Worm (Caenorhabditis elegans) whole organism, L3 larva: ENCODE results near the gene B0304.2.

ENCODE experiments used
- R02D3.7 ChIP-seq: fragments of 150-350 bp; optimal IDR thresholded peaks from 2 replicates; lab custom pipeline; 2014; ENCODE audit warnings: missing biosample characterization, missing genetic modification characterization
- ZK546.5 ChIP-seq: sonication (generic microtip); optimal IDR thresholded peaks from 2 replicates; lab custom pipeline; 2017; ENCODE audit warnings: missing biosample characterization, missing genetic modification characterization
- ama-1 ChIP-seq: fragments of 150-350 bp; optimal IDR thresholded peaks from 2 replicates; lab custom pipeline; 2018
- ceh-28 ChIP-seq: fragments of 150-350 bp; optimal IDR thresholded peaks from 2 replicates; lab custom pipeline; 2014; ENCODE audit warnings: missing biosample characterization, missing genetic modification reagents, missing genetic modification characterization
- ceh-9 ChIP-seq: sonication (generic microtip); optimal IDR thresholded peaks from 2 replicates; lab custom pipeline; 2018; ENCODE audit warnings: missing biosample characterization, missing genetic modification characterization
- daf-12 ChIP-seq: fragments of 150-350 bp; optimal IDR thresholded peaks from 2 replicates; lab custom pipeline; 2014; ENCODE audit warnings: missing biosample characterization, missing genetic modification reagents, missing genetic modification characterization
- egl-5 ChIP-seq: fragments of 150-350 bp; optimal IDR thresholded peaks from 2 replicates; lab custom pipeline; 2017; ENCODE audit warnings: missing biosample characterization, missing genetic modification reagents, missing genetic modification characterization, inconsistent platforms
- elt-2 ChIP-seq: sonication (generic microtip); optimal IDR thresholded peaks from 2 replicates; lab custom pipeline; 2016; ENCODE audit warnings: missing genetic modification reagents, mild to moderate bottlenecking, missing genetic modification characterization, missing compliant biosample characterization
- elt-3 ChIP-seq, 3 experiments: fragments of 150-350 bp in 1 of 3; sonication (generic microtip) in 2 of 3; optimal IDR thresholded peaks; 2 replicates in 2 of 3; 4 replicates in 1 of 3; lab custom pipeline; 2014 to 2017; ENCODE audit warnings: missing biosample characterization in 3 of 3, missing genetic modification characterization in 3 of 3
- fkh-10 ChIP-seq: sonication (generic microtip); optimal IDR thresholded peaks from 2 replicates; lab custom pipeline; 2017; ENCODE audit warnings: missing biosample characterization, missing genetic modification reagents, missing genetic modification characterization
- fkh-2 ChIP-seq: fragments of 150-350 bp; optimal IDR thresholded peaks from 2 replicates; lab custom pipeline; 2014; ENCODE audit warnings: missing biosample characterization, missing genetic modification reagents, missing genetic modification characterization
- fos-1 ChIP-seq: fragments of 150-350 bp; optimal IDR thresholded peaks from 2 replicates; lab custom pipeline; 2014; ENCODE audit warnings: missing biosample characterization, missing genetic modification characterization
- hmg-11 ChIP-seq: sonication (generic microtip); optimal IDR thresholded peaks from 2 replicates; lab custom pipeline; 2016; ENCODE audit warnings: missing genetic modification characterization, missing compliant biosample characterization
- jun-1 ChIP-seq: fragments of 150-350 bp; optimal IDR thresholded peaks from 2 replicates; lab custom pipeline; 2014; ENCODE audit warnings: missing biosample characterization, missing genetic modification reagents, missing genetic modification characterization
- lin-15B ChIP-seq: fragments of 150-350 bp; optimal IDR thresholded peaks from 2 replicates; lab custom pipeline; 2014; ENCODE audit warnings: missing biosample characterization, missing genetic modification characterization
- lin-39 ChIP-seq: fragments of 150-350 bp; optimal IDR thresholded peaks from 2 replicates; lab custom pipeline; 2018; ENCODE audit warnings: missing biosample characterization, missing genetic modification reagents, missing genetic modification characterization
- lsy-12 ChIP-seq: sonication (generic microtip); optimal IDR thresholded peaks from 2 replicates; lab custom pipeline; 2016; ENCODE audit warnings: mild to moderate bottlenecking, missing genetic modification characterization, missing compliant biosample characterization
- mdl-1 ChIP-seq: fragments of 150-350 bp; optimal IDR thresholded peaks from 2 replicates; lab custom pipeline; 2014; ENCODE audit warnings: missing biosample characterization, missing genetic modification characterization
- nfya-1 ChIP-seq: sonication (generic microtip); optimal IDR thresholded peaks from 2 replicates; lab custom pipeline; 2017; ENCODE audit warnings: missing genetic modification characterization, mild to moderate bottlenecking, missing compliant biosample characterization, antibody characterized with exemption, moderate library complexity; ENCODE audit not compliant: insufficient read depth
- nhr-11 ChIP-seq: fragments of 150-350 bp; optimal IDR thresholded peaks from 2 replicates; lab custom pipeline; 2014; ENCODE audit warnings: missing biosample characterization, missing genetic modification characterization
- nhr-23 ChIP-seq: fragments of 150-350 bp; optimal IDR thresholded peaks from 2 replicates; lab custom pipeline; 2014; ENCODE audit warnings: missing biosample characterization, missing genetic modification reagents, missing genetic modification characterization
- nhr-237 ChIP-seq: fragments of 150-350 bp; optimal IDR thresholded peaks from 2 replicates; lab custom pipeline; 2014; ENCODE audit warnings: missing biosample characterization, missing genetic modification characterization
- nhr-25 ChIP-seq: sonication (generic microtip); optimal IDR thresholded peaks from 2 replicates; lab custom pipeline; 2017; ENCODE audit warnings: missing biosample characterization, missing genetic modification characterization
- nhr-28 ChIP-seq: fragments of 150-350 bp; optimal IDR thresholded peaks from 2 replicates; lab custom pipeline; 2014; ENCODE audit warnings: missing biosample characterization, missing genetic modification characterization
- nhr-43 ChIP-seq: sonication (generic microtip); optimal IDR thresholded peaks from 2 replicates; lab custom pipeline; 2016; ENCODE audit warnings: mild to moderate bottlenecking, missing genetic modification characterization, missing compliant biosample characterization; ENCODE audit not compliant: poor library complexity, severe bottlenecking
- nhr-76 ChIP-seq: fragments of 150-350 bp; sonication (generic microtip); optimal IDR thresholded peaks from 5 replicates; lab custom pipeline; 2014; ENCODE audit warnings: missing biosample characterization, missing genetic modification characterization
- nhr-77 ChIP-seq: fragments of 150-350 bp; optimal IDR thresholded peaks from 2 replicates; lab custom pipeline; 2014; ENCODE audit warnings: missing biosample characterization, missing genetic modification characterization
- pha-4 ChIP-seq: fragments of 150-350 bp; optimal IDR thresholded peaks from 2 replicates; lab custom pipeline; 2014; ENCODE audit warnings: missing biosample characterization, missing genetic modification reagents, missing genetic modification characterization
- pqm-1 ChIP-seq: fragments of 150-350 bp; optimal IDR thresholded peaks from 2 replicates; lab custom pipeline; 2017; ENCODE audit warnings: missing biosample characterization, missing genetic modification characterization, inconsistent platforms
- sea-2 ChIP-seq: fragments of 150-350 bp; sonication (generic microtip); optimal IDR thresholded peaks from 4 replicates; lab custom pipeline; 2014; ENCODE audit warnings: missing biosample characterization, missing genetic modification reagents, missing genetic modification characterization
- snpc-4 ChIP-seq: fragments of 150-350 bp; optimal IDR thresholded peaks from 2 replicates; lab custom pipeline; 2014; ENCODE audit warnings: missing biosample characterization, missing genetic modification characterization
- tbx-2 ChIP-seq: sonication (generic microtip); optimal IDR thresholded peaks from 2 replicates; lab custom pipeline; 2016; ENCODE audit warnings: mild to moderate bottlenecking, missing genetic modification characterization, missing compliant biosample characterization
- unc-39 ChIP-seq: sonication (generic microtip); optimal IDR thresholded peaks from 4 replicates; lab custom pipeline; 2017; ENCODE audit warnings: missing biosample characterization, missing genetic modification characterization
- unc-62 ChIP-seq: fragments of 150-350 bp; sonication (generic microtip); optimal IDR thresholded peaks from 4 replicates; lab custom pipeline; 2014; ENCODE audit warnings: missing biosample characterization, missing genetic modification reagents, missing genetic modification characterization
- ztf-11 ChIP-seq: fragments of 150-350 bp; optimal IDR thresholded peaks from 2 replicates; lab custom pipeline; 2014; ENCODE audit warnings: missing biosample characterization, missing genetic modification characterization
- ztf-4 ChIP-seq: fragments of 150-350 bp; optimal IDR thresholded peaks from 2 replicates; lab custom pipeline; 2014; ENCODE audit warnings: missing biosample characterization, missing genetic modification characterization

B0304.2 gene

ce11 chrII:4490729-4491128, 32.7 kb upstream of the B0304.2 start, which contains the start of gene T05C1.5:
TSS of gene T05C1.5 (minus strand) at chrII:4490829.
- TF ChIP-seq nhr-77 (tag; lab: Kevin White, UChicago), result no peak
- TF ChIP-seq fkh-2 (tag; lab: Kevin White, UChicago), result no peak
- TF ChIP-seq ztf-11 (tag; lab: Kevin White, UChicago), result no peak
- TF ChIP-seq nhr-43 (tag; lab: Kevin White, UChicago), result no peak
- TF ChIP-seq lsy-12 (tag; lab: Kevin White, UChicago), result no peak
- no peak for TF ChIP-seq fkh-10 (GFP tag; lab: Kevin White, UChicago)
- TF ChIP-seq elt-3 (tag; optimal IDR thresholded peaks at IDR 0.05; lab: Kevin White, UChicago), result no peak
- no peak for TF ChIP-seq ztf-4 (tag; lab: Kevin White, UChicago)
- TF ChIP-seq snpc-4 (tag; lab: Kevin White, UChicago), result no peak
- TF ChIP-seq ceh-28 (tag; lab: Kevin White, UChicago), result no peak
- TF ChIP-seq nhr-11 (tag; lab: Kevin White, UChicago), result no peak
- no peak for TF ChIP-seq tbx-2 (tag; lab: Kevin White, UChicago)
- no peak for TF ChIP-seq nhr-237 (tag; lab: Kevin White, UChicago)

ce11 chrII:4494532-4494931, 28.9 kb upstream of the B0304.2 start:
- TF ChIP-seq unc-39 (tag; lab: Kevin White, UChicago), result no peak
- TF ChIP-seq ceh-9, result no peak
- peak; percentile 19 for TF ChIP-seq nfya-1 (tag; lab: Kevin White, UChicago)
- TF ChIP-seq lin-39, result peak; percentile 31

ce11 chrII:4495844-4496243, 27.6 kb upstream of the B0304.2 start:
- TF ChIP-seq daf-12 (tag; lab: Kevin White, UChicago) (no peak), fos-1 (no peak), elt-2 (peak; percentile 59), mdl-1 (tag; lab: Kevin White, UChicago) (no peak)

- TF ChIP-seq lin-15B (tag; lab: Kevin White, UChicago) (no peak), ama-1 (lab: Kevin White, UChicago) (no peak), nhr-43 (tag; lab: Kevin White, UChicago) (no peak), unc-62 (GFP tag; lab: Kevin White, UChicago) (no peak), nhr-23 (tag; lab: Kevin White, UChicago) (no peak), daf-12 (tag; lab: Kevin White, UChicago) (no peak), fkh-2 (tag; lab: Kevin White, UChicago) (no peak), hmg-11 (tag; lab: Kevin White, UChicago) (no peak), nhr-25 (tag; lab: Kevin White, UChicago) (no peak), pqm-1 (tag; lab: Kevin White, UChicago) (no peak)
These were observed 18.3 kb upstream of the B0304.2 start, which contains the start of gene camt-1 for ce11 chrII:4505097-4505626. TSS of gene camt-1 (minus strand) at chrII:4505147.

ce11 chrII:4506552-4507291, 16.7 kb upstream of the B0304.2 start:
- peak; percentile 22 for TF ChIP-seq nhr-11 (tag; lab: Kevin White, UChicago)
- TF ChIP-seq hmg-11 (tag; lab: Kevin White, UChicago), result peak; percentile 86
- no peak for TF ChIP-seq ztf-11 (tag; lab: Kevin White, UChicago)
- no peak for TF ChIP-seq fkh-2 (tag; lab: Kevin White, UChicago)
- peak; percentile 93 for TF ChIP-seq nfya-1 (tag; lab: Kevin White, UChicago)
- TF ChIP-seq jun-1, result peak; percentile 28
- TF ChIP-seq unc-39 (tag; lab: Kevin White, UChicago), result no peak
- peak; percentile 46 for TF ChIP-seq lin-39
- TF ChIP-seq R02D3.7 (tag; lab: Kevin White, UChicago), result no peak
- peak; percentile 34 for TF ChIP-seq snpc-4 (tag; lab: Kevin White, UChicago)
- no peak for TF ChIP-seq nhr-23 (tag; lab: Kevin White, UChicago)
- no peak for TF ChIP-seq sea-2 (GFP tag; lab: Kevin White, UChicago)
- no peak for TF ChIP-seq lsy-12 (tag; lab: Kevin White, UChicago)
- TF ChIP-seq ZK546.5 (tag; lab: Kevin White, UChicago), result no peak
- TF ChIP-seq ceh-28 (tag; lab: Kevin White, UChicago), result no peak
- no peak for TF ChIP-seq nhr-76 (tag; lab: Kevin White, UChicago)
- peak; percentile 40 for TF ChIP-seq pqm-1 (tag; lab: Kevin White, UChicago)
- TF ChIP-seq pha-4 (tag; lab: Kevin White, UChicago), result peak; percentile 77
- peak; percentile 39 for TF ChIP-seq fkh-10 (GFP tag; lab: Kevin White, UChicago)
- no peak for TF ChIP-seq egl-5 (tag; lab: Kevin White, UChicago)
- TF ChIP-seq tbx-2 (tag; lab: Kevin White, UChicago), result no peak
- peak; percentile 22 for TF ChIP-seq mdl-1 (tag; lab: Kevin White, UChicago)
- no peak for TF ChIP-seq nhr-237 (tag; lab: Kevin White, UChicago)
- TF ChIP-seq elt-2, result peak; percentile 56
- TF ChIP-seq nhr-28, result no peak
- TF ChIP-seq ama-1 (lab: Kevin White, UChicago), result peak; percentile 19
- peak; percentile 11 for TF ChIP-seq unc-62 (GFP tag; lab: Kevin White, UChicago)
- TF ChIP-seq ceh-9, result no peak
- TF ChIP-seq ztf-4 (tag; lab: Kevin White, UChicago), result no peak
- TF ChIP-seq elt-3 (tag; optimal IDR thresholded peaks at IDR 0.05; lab: Kevin White, UChicago), result no peak
- TF ChIP-seq lin-15B (tag; lab: Kevin White, UChicago), result peak; percentile 35
